Worm (Caenorhabditis elegans) whole organism, early embryonic: ENCODE data around the gene nhr-98.

ENCODE experiments used
- B0310.2 ChIP-seq: sonication (generic microtip); optimal IDR thresholded peaks from 2 replicates; lab custom pipeline; 2016; ENCODE audit warnings: mild to moderate bottlenecking, missing genetic modification characterization, missing compliant biosample characterization
- F13C5.2 ChIP-seq: sonication (generic microtip); optimal IDR thresholded peaks from 2 replicates; lab custom pipeline; 2017; ENCODE audit warnings: mild to moderate bottlenecking, missing genetic modification characterization, inconsistent platforms, missing compliant biosample characterization
- aly-1 ChIP-seq: sonication (generic microtip); optimal IDR thresholded peaks from 2 replicates; lab custom pipeline; 2016; ENCODE audit warnings: missing genetic modification characterization, missing compliant biosample characterization
- ama-1 ChIP-seq: fragments of 150-350 bp; optimal IDR thresholded peaks from 2 replicates; lab custom pipeline; 2014
- ceh-13 ChIP-seq: fragments of 200-800 bp; sonication (Bioruptor generic); optimal IDR thresholded peaks from 2 replicates; lab custom pipeline; 2018; ENCODE audit warnings: mild to moderate bottlenecking, missing genetic modification characterization, missing compliant biosample characterization
- ceh-36 ChIP-seq: sonication (generic microtip); optimal IDR thresholded peaks from 2 replicates; lab custom pipeline; 2016; ENCODE audit warnings: missing genetic modification characterization, inconsistent platforms, missing compliant biosample characterization
- ets-7 ChIP-seq: sonication (generic microtip); optimal IDR thresholded peaks from 2 replicates; lab custom pipeline; 2016; ENCODE audit warnings: missing genotype, missing genetic modification characterization, missing compliant biosample characterization
- flt-1 ChIP-seq: fragments of 200-800 bp; sonication (Bioruptor generic); IDR thresholded peaks from 2 replicates; pipeline ENCODE4 v1.3.6; 2022; ENCODE audit warnings: missing genetic modification characterization, missing compliant biosample characterization
- hmbx-1 ChIP-seq: sonication (generic microtip); optimal IDR thresholded peaks from 2 replicates; lab custom pipeline; 2016; ENCODE audit warnings: mild to moderate bottlenecking, missing genetic modification characterization, missing compliant biosample characterization
- hmg-4 ChIP-seq: fragments of 200-800 bp; sonication (Bioruptor generic); optimal IDR thresholded peaks from 2 replicates; lab custom pipeline; 2018; ENCODE audit warnings: mild to moderate bottlenecking, missing genetic modification characterization, missing compliant biosample characterization
- hnd-1 ChIP-seq: sonication (generic microtip); optimal IDR thresholded peaks from 2 replicates; lab custom pipeline; 2016; ENCODE audit warnings: missing genetic modification characterization, missing compliant biosample characterization
- pes-1 ChIP-seq: fragments of 200-800 bp; sonication (Bioruptor generic); IDR thresholded peaks from 2 replicates; pipeline ENCODE4 v1.3.6; 2022; ENCODE audit warnings: missing genetic modification reagents, missing genetic modification characterization, missing compliant biosample characterization
- scrt-1 ChIP-seq: fragments of 200-800 bp; sonication (Bioruptor generic); IDR thresholded peaks from 2 replicates; pipeline ENCODE4 v1.3.6; 2022; ENCODE audit warnings: missing genetic modification characterization, missing compliant biosample characterization
- sea-1 ChIP-seq: fragments of 200-800 bp; sonication (Bioruptor generic); conservative IDR thresholded peaks from 2 replicates; pipeline ENCODE4 v1.3.6; 2022; ENCODE audit warnings: missing genetic modification characterization, missing compliant biosample characterization
- tbx-11 ChIP-seq: fragments of 200-800 bp; sonication (Bioruptor generic); IDR thresholded peaks from 2 replicates; pipeline ENCODE4 v1.3.6; 2022; ENCODE audit warnings: missing genetic modification characterization, missing compliant biosample characterization
- tbx-37 ChIP-seq: fragments of 200-800 bp; sonication (Bioruptor generic); conservative IDR thresholded peaks from 2 replicates; pipeline ENCODE4 v1.3.6; 2022; ENCODE audit warnings: missing genetic modification reagents, missing genetic modification characterization, missing compliant biosample characterization
- tra-4 ChIP-seq: sonication (generic microtip); optimal IDR thresholded peaks from 2 replicates; lab custom pipeline; 2017; ENCODE audit warnings: missing genetic modification characterization, missing compliant biosample characterization

Gene nhr-98

ce11 chrV:462263-462662 lies 8.6 kb downstream of the nhr-98 start, which contains the start of gene nhr-202:
TSS of gene nhr-202 (plus strand) at chrV:462588.
- TF ChIP-seq ceh-36 (tag; lab: Kevin White, UChicago) (no peak), ets-7 (no peak), aly-1 (tag; lab: Kevin White, UChicago) (no peak), sea-1 (no peak), hmg-4 (GFP tag; lab: Kevin White, UChicago) (no peak), pes-1 (no peak), tbx-11 (GFP tag; lab: Robert Waterston, UW) (no peak)

ce11 chrV:464800-465199 lies 11.1 kb downstream of the nhr-98 start, which contains the start of gene nhr-201:
TSS of gene nhr-201 (plus strand) at chrV:464828.
- no peak for TF ChIP-seq B0310.2
- no peak for TF ChIP-seq scrt-1 (GFP tag; lab: Robert Waterston, UW)
- no peak for TF ChIP-seq ets-7
- TF ChIP-seq tra-4: no peak
- TF ChIP-seq hmg-4 (GFP tag; lab: Kevin White, UChicago): no peak
- no peak for TF ChIP-seq hmbx-1 (tag; lab: Kevin White, UChicago)
- no peak for TF ChIP-seq ceh-13
- TF ChIP-seq hnd-1 (tag; lab: Kevin White, UChicago): no peak
- TF ChIP-seq ceh-36 (tag; lab: Kevin White, UChicago): no peak
- TF ChIP-seq tbx-37 (GFP tag; lab: Robert Waterston, UW): no peak
- no peak for TF ChIP-seq pes-1
- TF ChIP-seq F13C5.2: no peak
- no peak for TF ChIP-seq flt-1 (GFP tag; lab: Robert Waterston, UW)
- no peak for TF ChIP-seq ama-1 (lab: Kevin White, UChicago)
- no peak for TF ChIP-seq aly-1 (tag; lab: Kevin White, UChicago)

ce11 chrV:465355-465754 lies 11.7 kb downstream of the nhr-98 start:
- no peak for TF ChIP-seq tbx-37 (GFP tag; lab: Robert Waterston, UW)
- TF ChIP-seq ceh-13: no peak
- TF ChIP-seq ets-7: no peak
- TF ChIP-seq ama-1 (lab: Kevin White, UChicago): no peak
- no peak for TF ChIP-seq hmg-4 (GFP tag; lab: Kevin White, UChicago)
- no peak for TF ChIP-seq hnd-1 (tag; lab: Kevin White, UChicago)
- TF ChIP-seq pes-1: no peak
- TF ChIP-seq sea-1: no peak
- TF ChIP-seq tra-4: no peak
- TF ChIP-seq aly-1 (tag; lab: Kevin White, UChicago): no peak
- no peak for TF ChIP-seq flt-1 (GFP tag; lab: Robert Waterston, UW)
- TF ChIP-seq scrt-1 (GFP tag; lab: Robert Waterston, UW): no peak
- no peak for TF ChIP-seq hmbx-1 (tag; lab: Kevin White, UChicago)
- no peak for TF ChIP-seq B0310.2
- no peak for TF ChIP-seq ceh-36 (tag; lab: Kevin White, UChicago)
- TF ChIP-seq F13C5.2: no peak
- TF ChIP-seq tbx-11 (GFP tag; lab: Robert Waterston, UW): no peak

- TF ChIP-seq hnd-1 (tag; lab: Kevin White, UChicago) (no peak), ama-1 (lab: Kevin White, UChicago) (no peak), ceh-13 (no peak)
These were observed 13.8 kb downstream of the nhr-98 start for ce11 chrV:467507-467906.

- TF ChIP-seq scrt-1 (GFP tag; lab: Robert Waterston, UW): no peak
- no peak for TF ChIP-seq pes-1
- no peak for TF ChIP-seq ets-7
- no peak for TF ChIP-seq hmg-4 (GFP tag; lab: Kevin White, UChicago)
- no peak for TF ChIP-seq ama-1 (lab: Kevin White, UChicago)
- TF ChIP-seq hmbx-1 (tag; lab: Kevin White, UChicago): no peak
- no peak for TF ChIP-seq aly-1 (tag; lab: Kevin White, UChicago)
- no peak for TF ChIP-seq ceh-36 (tag; lab: Kevin White, UChicago)
- no peak for TF ChIP-seq sea-1
- no peak for TF ChIP-seq tbx-37 (GFP tag; lab: Robert Waterston, UW)
- no peak for TF ChIP-seq ceh-13
- TF ChIP-seq flt-1 (GFP tag; lab: Robert Waterston, UW): no peak
- no peak for TF ChIP-seq B0310.2
- TF ChIP-seq tbx-11 (GFP tag; lab: Robert Waterston, UW): no peak
- TF ChIP-seq tra-4: no peak
These were observed 14.8 kb downstream of the nhr-98 start, which contains the start of gene srbc-57 for ce11 chrV:468460-468859. TSS of gene srbc-57 (minus strand) at chrV:468560.

ce11 chrV:472589-472988 lies 18.9 kb downstream of the nhr-98 start, which contains the start of gene srt-31:
TSS of gene srt-31 (plus strand) at chrV:472889.
- TF ChIP-seq ceh-13 (no peak), scrt-1 (GFP tag; lab: Robert Waterston, UW) (no peak), tra-4 (no peak), aly-1 (tag; lab: Kevin White, UChicago) (no peak), sea-1 (no peak), pes-1 (no peak), hmg-4 (GFP tag; lab: Kevin White, UChicago) (no peak), hnd-1 (tag; lab: Kevin White, UChicago) (no peak), B0310.2 (no peak), hmbx-1 (tag; lab: Kevin White, UChicago) (no peak), ets-7 (no peak), tbx-11 (GFP tag; lab: Robert Waterston, UW) (no peak), F13C5.2 (no peak), tbx-37 (GFP tag; lab: Robert Waterston, UW) (no peak), flt-1 (GFP tag; lab: Robert Waterston, UW) (no peak), ceh-36 (tag; lab: Kevin White, UChicago) (no peak), ama-1 (lab: Kevin White, UChicago) (no peak)

ce11 chrV:474516-474915 lies 20.8 kb downstream of the nhr-98 start, which contains the start of gene nhr-99:
TSS of gene nhr-99 (plus strand) at chrV:474778.
- no peak for TF ChIP-seq tra-4
- TF ChIP-seq ceh-13: no peak
- no peak for TF ChIP-seq scrt-1 (GFP tag; lab: Robert Waterston, UW)
- TF ChIP-seq ama-1 (lab: Kevin White, UChicago): no peak
- TF ChIP-seq hmg-4 (GFP tag; lab: Kevin White, UChicago): no peak
- no peak for TF ChIP-seq tbx-11 (GFP tag; lab: Robert Waterston, UW)
- no peak for TF ChIP-seq hmbx-1 (tag; lab: Kevin White, UChicago)
- no peak for TF ChIP-seq B0310.2
- no peak for TF ChIP-seq ceh-36 (tag; lab: Kevin White, UChicago)
- TF ChIP-seq ets-7: no peak
- no peak for TF ChIP-seq sea-1
